Fruit fly (Drosophila melanogaster): ENCODE data around the gene Prosbeta4.

Gene Prosbeta4

DNA sequence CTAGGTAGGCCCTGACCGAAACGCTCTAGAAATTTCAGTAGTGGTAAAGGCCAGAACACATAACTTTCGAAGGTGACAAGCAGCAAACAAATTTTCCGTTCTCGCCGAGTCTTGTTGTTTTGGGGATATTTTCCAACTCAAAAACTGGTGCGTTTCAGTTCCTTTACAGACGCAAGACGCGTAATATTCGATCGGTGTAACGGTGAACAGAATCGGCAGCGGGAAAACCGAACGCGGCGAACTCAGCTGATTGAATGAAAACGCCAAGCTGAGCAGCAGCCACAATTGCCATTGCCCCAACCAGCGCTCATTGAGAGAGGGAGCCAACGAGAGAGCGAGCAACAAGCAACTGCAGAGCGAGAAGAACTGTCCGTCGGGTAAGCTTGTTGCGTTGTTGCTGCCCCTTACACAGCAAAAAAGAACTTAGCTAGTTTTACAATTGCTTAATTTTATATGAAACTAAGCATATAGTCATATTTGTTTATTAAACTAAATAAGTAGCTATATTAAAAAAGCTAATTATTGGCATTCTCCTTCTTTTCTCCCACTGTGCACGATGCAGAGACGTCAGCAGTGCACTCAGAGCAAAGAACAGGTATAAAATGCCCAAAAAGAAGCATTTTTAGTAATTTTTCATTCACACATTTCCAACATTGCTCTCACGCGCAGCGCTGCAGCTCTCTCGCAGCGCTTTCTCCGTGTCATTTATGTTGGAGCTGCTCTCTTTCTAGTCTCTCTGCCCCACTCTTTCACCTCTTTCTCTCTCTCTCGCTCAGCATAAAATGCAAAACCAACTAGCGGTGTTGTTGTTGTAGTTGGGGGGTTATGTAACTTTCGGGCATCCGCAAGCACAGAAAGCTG, 15.9 kb downstream of the Prosbeta4 start, which contains the start of the genes Cyt-c-d and CG31808 (continued):
- TF ChIP-seq Lhr (GFP tag; optimal IDR thresholded peaks at IDR 0.05) = peak; percentile 94
- TF ChIP-seq da (GFP tag; optimal IDR thresholded peaks at IDR 0.05) = peak; percentile 87
- peak; percentile 94 for TF ChIP-seq CG17385 (GFP tag; optimal IDR thresholded peaks at IDR 0.05)
- peak; percentile 94 for TF ChIP-seq gsb (GFP tag; IDR thresholded peaks at IDR 0.05)
- TF ChIP-seq CG31388 (GFP tag; optimal IDR thresholded peaks at IDR 0.05) = peak; percentile 90
- TF ChIP-seq tap (tag; optimal IDR thresholded peaks at IDR 0.05) = peak; percentile 97
- peak; percentile 82 for TF ChIP-seq btn (GFP tag; optimal IDR thresholded peaks at IDR 0.05)
- TF ChIP-seq CG14860 (GFP tag; IDR thresholded peaks at IDR 0.05; ENCODE audit: partially characterized antibody) = 0 out of 3 replicates have a peak, but pooled peaks have one; percentile 12
- TF ChIP-seq HLH3B (GFP tag; IDR thresholded peaks at IDR 0.05) = peak; percentile 98
- TF ChIP-seq CG10321 (GFP tag; IDR thresholded peaks at IDR 0.05) = peak; percentile 68; the same call in 1 of the 2 replicates
- peak in 1 of 2 experiments; percentile 70 for TF ChIP-seq crp (GFP tag; optimal IDR thresholded peaks at IDR 0.05)
- peak; percentile 88 for TF ChIP-seq repo (GFP tag; optimal IDR thresholded peaks at IDR 0.05)
- peak; percentile 96 for TF ChIP-seq CG6272 (GFP tag; IDR thresholded peaks at IDR 0.05)
- TF ChIP-seq CG8281 (tag; optimal IDR thresholded peaks at IDR 0.05) = peak; percentile 87
- peak; percentile 93 for TF ChIP-seq CG4707 (GFP tag; optimal IDR thresholded peaks at IDR 0.05)
- TF ChIP-seq CG8478 (optimal IDR thresholded peaks at IDR 0.05) = no peak
- TF ChIP-seq seq (GFP tag; IDR thresholded peaks at IDR 0.05) = peak; percentile 98
- peak; percentile 85 for TF ChIP-seq CG2116 (GFP tag; optimal IDR thresholded peaks at IDR 0.05)
- peak; percentile 87 for TF ChIP-seq CG8089 (GFP tag; optimal IDR thresholded peaks at IDR 0.05)
- TF ChIP-seq hbn (GFP tag; IDR thresholded peaks at IDR 0.05; ENCODE audit: partially characterized antibody) = no peak
- TF ChIP-seq bbx (GFP tag; IDR thresholded peaks at IDR 0.05; ENCODE audit: partially characterized antibody) = peak; percentile 63
- TF ChIP-seq abd-A (tag; optimal IDR thresholded peaks at IDR 0.05) = peak; percentile 55
- peak; percentile 97 for TF ChIP-seq CG7839 (tag; optimal IDR thresholded peaks at IDR 0.05)
- TF ChIP-seq pan (optimal IDR thresholded peaks at IDR 0.05) = no peak
- peak in 1 of 2 experiments; percentile 97 for TF ChIP-seq pan (GFP tag; optimal IDR thresholded peaks at IDR 0.05 in 1 of 2, IDR thresholded peaks at IDR 0.05 in 1 of 2)
- peak; percentile 98 for TF ChIP-seq CG15269 (tag; optimal IDR thresholded peaks at IDR 0.05)
- peak; percentile 86 for TF ChIP-seq CG1647 (GFP tag; optimal IDR thresholded peaks at IDR 0.05)
- peak; percentile 92 for TF ChIP-seq trem (tag; optimal IDR thresholded peaks at IDR 0.05)
- TF ChIP-seq CG31441 (GFP tag; IDR thresholded peaks at IDR 0.05) = peak; percentile 95
- TF ChIP-seq ems (GFP tag; optimal IDR thresholded peaks at IDR 0.05) = peak; percentile 94
- TF ChIP-seq CG15479 (GFP tag; optimal IDR thresholded peaks at IDR 0.05) = no peak
- TF ChIP-seq salm (tag; optimal IDR thresholded peaks at IDR 0.05) = peak; percentile 98
- TF ChIP-seq CG3065 (GFP tag; optimal IDR thresholded peaks at IDR 0.05) = peak; percentile 89
- TF ChIP-seq CG5245 (GFP tag; optimal IDR thresholded peaks at IDR 0.05) = peak; percentile 95
- no peak; the same call in 1 of the 2 replicates for TF ChIP-seq Dip2 (GFP tag; IDR thresholded peaks at IDR 0.05)
- peak; percentile 77 for TF ChIP-seq yki (optimal IDR thresholded peaks at IDR 0.05)
- peak; percentile 57 for TF ChIP-seq HmgD (GFP tag; optimal IDR thresholded peaks at IDR 0.05)
- TF ChIP-seq CG12769 (tag; optimal IDR thresholded peaks at IDR 0.05) = peak; percentile 95
- TF ChIP-seq CG3163 (GFP tag; optimal IDR thresholded peaks at IDR 0.05) = peak; percentile 60
- peak; percentile 96 for TF ChIP-seq bowl (GFP tag; IDR thresholded peaks at IDR 0.05)
- peak; percentile 95 for TF ChIP-seq CrebB (tag; optimal IDR thresholded peaks at IDR 0.05)
- no peak for TF ChIP-seq fru (optimal IDR thresholded peaks at IDR 0.05)
- TF ChIP-seq br (optimal IDR thresholded peaks at IDR 0.05) = no peak
- TF ChIP-seq CG30431 (GFP tag; optimal IDR thresholded peaks at IDR 0.05) = peak; percentile 94
- peak; percentile 93 for TF ChIP-seq CG12155 (GFP tag; optimal IDR thresholded peaks at IDR 0.05)
- TF ChIP-seq CG17802 (tag; optimal IDR thresholded peaks at IDR 0.05) = peak; percentile 87
- TF ChIP-seq MBD-R2 (GFP tag; IDR thresholded peaks at IDR 0.05) = peak; percentile 86
- peak; percentile 83 for TF ChIP-seq eyg (GFP tag; optimal IDR thresholded peaks at IDR 0.05)
- peak; percentile 94 for TF ChIP-seq fd3F (GFP tag; optimal IDR thresholded peaks at IDR 0.05)
- TF ChIP-seq Dll (GFP tag; IDR thresholded peaks at IDR 0.05; ENCODE audit: partially characterized antibody) = peak; percentile 35; the same call in 1 of the 4 replicates

All from whole organism, embryonic.